Worm (Caenorhabditis elegans): ENCODE measurements around the gene Y50E8A.2.

- TF ChIP-seq tbx-2 (tag; optimal IDR thresholded peaks at IDR 0.05): no peak
- TF ChIP-seq nfya-1 (tag; optimal IDR thresholded peaks at IDR 0.05; ENCODE audit: insufficient read depth): no peak
- TF ChIP-seq daf-12 (tag; optimal IDR thresholded peaks at IDR 0.05): no peak
- no peak for TF ChIP-seq ceh-16 (tag; optimal IDR thresholded peaks at IDR 0.05)
Observed at ce11 chrV:14741233-14741632, 12.6 kb upstream of the Y50E8A.2 start, which contains the start of gene Y50E8A.6.
